Worm (Caenorhabditis elegans): Measurements from ENCODE around the gene F56D6.11.

F56D6.11 gene

ce11 chrIV:3906393-3906792 is at the start of gene F56D6.11:
Gene F56D6.11 (minus strand): TSS chrIV:3906493.
- TF ChIP-seq elt-3 (tag; optimal IDR thresholded peaks at IDR 0.05) (no peak), ztf-4 (tag; optimal IDR thresholded peaks at IDR 0.05) (no peak), nhr-12 (tag; optimal IDR thresholded peaks at IDR 0.05) (no peak), ama-1 (optimal IDR thresholded peaks at IDR 0.05) (no peak), eor-1 (tag; optimal IDR thresholded peaks at IDR 0.05) (no peak), unc-62 (GFP tag; optimal IDR thresholded peaks at IDR 0.05) (no peak), lin-15B (tag; optimal IDR thresholded peaks at IDR 0.05) (no peak), ceh-82 (tag; optimal IDR thresholded peaks at IDR 0.05) (no peak), nhr-237 (tag; optimal IDR thresholded peaks at IDR 0.05) (no peak), nhr-76 (tag; optimal IDR thresholded peaks at IDR 0.05) (no peak), unc-39 (tag; optimal IDR thresholded peaks at IDR 0.05) (no peak), nhr-23 (tag; optimal IDR thresholded peaks at IDR 0.05) (no peak), ZK546.5 (tag; optimal IDR thresholded peaks at IDR 0.05) (no peak), sea-2 (GFP tag; optimal IDR thresholded peaks at IDR 0.05) (no peak), egl-5 (tag; optimal IDR thresholded peaks at IDR 0.05) (no peak), lsy-12 (tag; optimal IDR thresholded peaks at IDR 0.05) (no peak), elt-1 (tag; optimal IDR thresholded peaks at IDR 0.05) (no peak), nhr-67 (tag; optimal IDR thresholded peaks at IDR 0.05) (no peak), nhr-77 (tag; optimal IDR thresholded peaks at IDR 0.05) (no peak), elt-2 (tag; optimal IDR thresholded peaks at IDR 0.05) (no peak)

- no peak for TF ChIP-seq nhr-23 (tag; optimal IDR thresholded peaks at IDR 0.05)
- peak; percentile 92 for TF ChIP-seq pqm-1 (tag; optimal IDR thresholded peaks at IDR 0.05)
- peak; percentile 41 for TF ChIP-seq skn-1 (tag; optimal IDR thresholded peaks at IDR 0.05)
- TF ChIP-seq elt-2 (tag; optimal IDR thresholded peaks at IDR 0.05), result peak; percentile 98
- TF ChIP-seq nhr-237 (tag; optimal IDR thresholded peaks at IDR 0.05), result no peak
- peak; percentile 84 for TF ChIP-seq jun-1 (tag; optimal IDR thresholded peaks at IDR 0.05)
- no peak for TF ChIP-seq lin-15B (tag; optimal IDR thresholded peaks at IDR 0.05)
- no peak for TF ChIP-seq fkh-2 (tag; optimal IDR thresholded peaks at IDR 0.05)
Measured at ce11 chrIV:3944459-3944858, 38.2 kb upstream of the F56D6.11 start, which contains the start of gene clec-72. Gene clec-72 (plus strand): TSS chrIV:3944816.

ce11 chrIV:3943003-3943402 is 36.7 kb upstream of the F56D6.11 start, which contains the start of gene Y46C8AL.11:
Gene Y46C8AL.11 (plus strand): TSS chrIV:3943303.
- TF ChIP-seq pha-4 (tag; optimal IDR thresholded peaks at IDR 0.05) (no peak), nhr-237 (tag; optimal IDR thresholded peaks at IDR 0.05) (no peak), ceh-9 (tag; optimal IDR thresholded peaks at IDR 0.05) (no peak), egl-5 (tag; optimal IDR thresholded peaks at IDR 0.05) (no peak), nhr-67 (tag; optimal IDR thresholded peaks at IDR 0.05) (no peak), nhr-23 (tag; optimal IDR thresholded peaks at IDR 0.05) (no peak), R02D3.7 (tag; optimal IDR thresholded peaks at IDR 0.05) (no peak), ztf-4 (tag; optimal IDR thresholded peaks at IDR 0.05) (no peak), snpc-4 (tag; optimal IDR thresholded peaks at IDR 0.05) (no peak), jun-1 (tag; optimal IDR thresholded peaks at IDR 0.05) (no peak), aly-2 (tag; optimal IDR thresholded peaks at IDR 0.05) (no peak), zag-1 (tag; optimal IDR thresholded peaks at IDR 0.05) (no peak), sea-2 (GFP tag; optimal IDR thresholded peaks at IDR 0.05) (no peak), eor-1 (tag; optimal IDR thresholded peaks at IDR 0.05) (no peak), lin-39 (tag; optimal IDR thresholded peaks at IDR 0.05) (no peak), nhr-25 (tag; optimal IDR thresholded peaks at IDR 0.05) (no peak), ceh-28 (tag; optimal IDR thresholded peaks at IDR 0.05) (no peak), elt-3 (tag; optimal IDR thresholded peaks at IDR 0.05) (no peak), nhr-43 (tag; optimal IDR thresholded peaks at IDR 0.05; ENCODE audit: poor library complexity, severe bottlenecking) (no peak), nhr-11 (tag; optimal IDR thresholded peaks at IDR 0.05) (no peak)

DNA sequence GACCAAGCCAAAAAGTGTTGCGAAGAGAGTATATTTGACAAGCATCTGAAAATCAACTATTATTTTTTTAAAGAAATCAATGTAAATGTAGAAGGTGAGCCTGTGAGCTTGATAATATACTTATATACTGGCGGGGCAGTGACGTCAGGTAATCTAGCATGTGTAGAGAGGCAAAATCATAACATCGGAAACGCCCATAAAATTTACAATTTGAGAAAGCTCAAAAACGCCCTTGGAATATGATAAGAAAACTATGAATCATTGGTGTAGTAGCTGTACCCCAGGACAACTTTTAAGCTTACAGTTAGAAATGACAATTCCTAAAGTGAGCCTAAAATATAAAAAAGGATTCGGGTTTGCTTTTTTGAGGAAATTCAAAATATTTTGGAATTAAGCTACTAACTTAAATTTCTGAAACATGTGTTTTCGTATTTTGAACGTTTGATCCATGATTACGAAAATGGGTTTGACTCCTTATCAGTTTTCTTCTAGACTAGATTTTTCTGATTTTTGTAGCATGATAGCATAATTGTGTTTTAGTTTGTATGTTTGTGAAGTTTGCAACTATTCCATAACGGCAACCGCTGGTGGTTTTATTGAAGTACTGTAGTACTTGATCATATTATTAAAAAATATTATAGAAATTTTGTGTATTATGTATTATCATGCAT is 35.5 kb upstream of the F56D6.11 start, which contains the start of gene clec-174:
clec-174 (minus strand) TSS at position 51 of the 671 bp plus-strand sequence.
- TF ChIP-seq zag-1 (tag; optimal IDR thresholded peaks at IDR 0.05) (no peak), nhr-11 (tag; optimal IDR thresholded peaks at IDR 0.05) (no peak), pqm-1 (tag; optimal IDR thresholded peaks at IDR 0.05) (peak; percentile 22), elt-2 (tag; optimal IDR thresholded peaks at IDR 0.05) (peak; percentile 49), R02D3.7 (tag; optimal IDR thresholded peaks at IDR 0.05) (no peak), unc-62 (GFP tag; optimal IDR thresholded peaks at IDR 0.05) (no peak), eor-1 (tag; optimal IDR thresholded peaks at IDR 0.05) (no peak)
